Worm (Caenorhabditis elegans): Measurements from ENCODE around the gene mec-12.
A peak's percentile ranks its signal among the peaks of the same experiment; 100 is the strongest.

The mec-12 gene

ce11 chrIII:3104536-3104935, 34.5 kb downstream of the mec-12 start (continued):
- TF ChIP-seq fkh-4 (tag; optimal IDR thresholded peaks at IDR 0.05; ENCODE audit: borderline replicate concordance) (no peak), nhr-12 (tag; optimal IDR thresholded peaks at IDR 0.05) (no peak), C04F5.9 (tag; optimal IDR thresholded peaks at IDR 0.05) (no peak), nhr-11 (tag; optimal IDR thresholded peaks at IDR 0.05) (peak; percentile 53), ceh-88 (GFP tag; IDR thresholded peaks at IDR 0.05) (no peak)

ce11 chrIII:3103905-3104360, 35.1 kb downstream of the mec-12 start, which contains the start of gene Y53G8B.2:
Gene Y53G8B.2, minus strand, starts transcription at chrIII:3103955.
- TF ChIP-seq mab-9 (GFP tag; IDR thresholded peaks at IDR 0.05), result no peak
- TF ChIP-seq Y116A8C.19 (tag; optimal IDR thresholded peaks at IDR 0.05; ENCODE audit: borderline replicate concordance), result no peak
- no peak for TF ChIP-seq F16B12.6 (tag; optimal IDR thresholded peaks at IDR 0.05)
- no peak for TF ChIP-seq alr-1 (tag; optimal IDR thresholded peaks at IDR 0.05; ENCODE audit: borderline replicate concordance)
- no peak for TF ChIP-seq lin-13 (GFP tag; optimal IDR thresholded peaks at IDR 0.05)
- no peak for TF ChIP-seq nhr-11 (tag; optimal IDR thresholded peaks at IDR 0.05)
- TF ChIP-seq zag-1 (tag; optimal IDR thresholded peaks at IDR 0.05), result no peak
- TF ChIP-seq ceh-63 (GFP tag; optimal IDR thresholded peaks at IDR 0.05), result no peak
- TF ChIP-seq ama-1 (optimal IDR thresholded peaks at IDR 0.05), result no peak
- no peak for TF ChIP-seq dsc-1 (tag; optimal IDR thresholded peaks at IDR 0.05)
- no peak for TF ChIP-seq fkh-8 (tag; optimal IDR thresholded peaks at IDR 0.05)

ce11 chrIII:3100593-3101270, 38.3 kb downstream of the mec-12 start:
- TF ChIP-seq pag-3 (tag; optimal IDR thresholded peaks at IDR 0.05; ENCODE audit: borderline replicate concordance, insufficient read depth), result no peak
- no peak for TF ChIP-seq dpl-1 (GFP tag; optimal IDR thresholded peaks at IDR 0.05)
- TF ChIP-seq lin-15B (tag; optimal IDR thresholded peaks at IDR 0.05), result no peak
- TF ChIP-seq snpc-4 (tag; optimal IDR thresholded peaks at IDR 0.05), result no peak
- TF ChIP-seq lin-39 (tag; optimal IDR thresholded peaks at IDR 0.05), result no peak

ce11 chrIII:3100124-3100523, 38.9 kb downstream of the mec-12 start:
- TF ChIP-seq skn-1 (tag; optimal IDR thresholded peaks at IDR 0.05) (no peak), efl-1 (optimal IDR thresholded peaks at IDR 0.05) (no peak), efl-1 (GFP tag; optimal IDR thresholded peaks at IDR 0.05 in 1 of 2) (peak in 1 of 2 experiments; percentile 77)

ce11 chrIII:3099407-3099806, 39.6 kb downstream of the mec-12 start:
- TF ChIP-seq ceh-63 (GFP tag; optimal IDR thresholded peaks at IDR 0.05) (no peak), pax-3 (tag; optimal IDR thresholded peaks at IDR 0.05) (no peak)

- peak in 1 of 3 experiments; percentile 11 for TF ChIP-seq ceh-82 (tag; optimal IDR thresholded peaks at IDR 0.05)
- no peak for TF ChIP-seq nhr-47 (tag; optimal IDR thresholded peaks at IDR 0.05)
- no peak for TF ChIP-seq pax-3 (tag; optimal IDR thresholded peaks at IDR 0.05)
- TF ChIP-seq aha-1 (tag; optimal IDR thresholded peaks at IDR 0.05), result no peak
- no peak for TF ChIP-seq efl-1 (optimal IDR thresholded peaks at IDR 0.05)
- TF ChIP-seq efl-1 (GFP tag; optimal IDR thresholded peaks at IDR 0.05 in 1 of 2), result peak in 1 of 2 experiments; percentile 1
- no peak for TF ChIP-seq pqm-1 (tag; optimal IDR thresholded peaks at IDR 0.05)
- peak in 1 of 2 experiments; percentile 28 for TF ChIP-seq lsy-2 (tag; optimal IDR thresholded peaks at IDR 0.05)
- TF ChIP-seq lin-14 (GFP tag; optimal IDR thresholded peaks at IDR 0.05), result peak; percentile 72
- no peak for TF ChIP-seq fkh-8 (tag; optimal IDR thresholded peaks at IDR 0.05)
- no peak for TF ChIP-seq C04F5.9 (tag; optimal IDR thresholded peaks at IDR 0.05)
- no peak for TF ChIP-seq ets-5 (GFP tag; IDR thresholded peaks at IDR 0.05)
Measured at ce11 chrIII:3096091-3096490, 42.9 kb downstream of the mec-12 start.

All from whole organism, L1 larva.